Worm (Caenorhabditis elegans): Measurements from ENCODE around the gene T09A12.1.

DNA sequence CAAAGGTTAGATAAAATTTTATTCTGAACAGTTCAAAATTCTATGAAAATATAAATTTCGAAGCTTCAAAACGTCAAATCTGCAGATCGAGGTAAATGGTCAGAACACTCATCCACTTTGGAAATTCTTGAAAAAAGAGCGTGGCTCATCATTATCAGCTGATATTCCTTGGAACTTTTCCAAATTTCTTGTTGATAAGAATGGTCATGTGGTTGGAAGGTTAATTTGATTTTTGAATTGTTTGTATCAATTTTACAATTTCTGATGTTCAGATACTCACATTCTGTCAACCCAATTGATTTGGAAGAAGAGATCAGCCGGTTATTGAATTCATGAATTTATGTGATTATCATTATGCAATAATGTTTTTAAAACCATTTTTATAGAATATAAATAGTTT, 21.2 kb upstream of the T09A12.1 start:
- TF ChIP-seq nhr-237 (tag; optimal IDR thresholded peaks at IDR 0.05): no peak
- no peak for TF ChIP-seq gmeb-1 (tag; optimal IDR thresholded peaks at IDR 0.05)
- no peak for TF ChIP-seq mdl-1 (tag; optimal IDR thresholded peaks at IDR 0.05)
- no peak for TF ChIP-seq ceh-82 (tag; optimal IDR thresholded peaks at IDR 0.05)
- TF ChIP-seq skn-1 (tag; optimal IDR thresholded peaks at IDR 0.05): no peak
- no peak for TF ChIP-seq nhr-23 (tag; optimal IDR thresholded peaks at IDR 0.05)
- TF ChIP-seq sem-4 (tag; optimal IDR thresholded peaks at IDR 0.05): no peak
- no peak for TF ChIP-seq nhr-12 (tag; optimal IDR thresholded peaks at IDR 0.05)
- no peak for TF ChIP-seq crh-2 (tag; optimal IDR thresholded peaks at IDR 0.05)
- TF ChIP-seq zag-1 (tag; optimal IDR thresholded peaks at IDR 0.05): no peak
- TF ChIP-seq elt-3 (tag; optimal IDR thresholded peaks at IDR 0.05): no peak
- no peak for TF ChIP-seq ama-1 (optimal IDR thresholded peaks at IDR 0.05)
